Fruit fly (Drosophila melanogaster): Measurements from ENCODE around the gene Ugt303B1.

The Ugt303B1 gene

DNA sequence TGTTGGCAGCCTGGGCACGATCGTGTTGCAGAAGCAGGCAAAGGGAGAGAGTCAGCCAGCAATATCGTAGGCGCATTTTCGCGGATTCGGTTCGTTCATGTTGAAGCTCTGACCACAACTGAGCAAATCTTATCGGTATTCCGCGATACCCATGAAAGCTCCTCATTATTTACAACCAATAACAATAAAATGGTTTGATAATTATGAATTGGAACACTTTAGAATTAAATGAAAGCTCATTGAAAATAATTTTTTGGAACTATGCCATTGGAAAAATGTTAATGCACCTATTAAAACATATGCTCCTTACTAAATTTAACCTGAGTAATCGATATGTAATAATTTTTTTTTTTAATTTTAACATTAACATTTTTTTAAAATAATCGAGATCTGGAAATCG, at the start of gene Ugt303B1:
Gene Ugt303B1, minus strand, starts transcription at position 101 of the 400 bp plus-strand sequence.
- TF ChIP-seq CTCF (optimal IDR thresholded peaks at IDR 0.05) = no peak
- TF ChIP-seq CG8478 (optimal IDR thresholded peaks at IDR 0.05) = no peak

DNA sequence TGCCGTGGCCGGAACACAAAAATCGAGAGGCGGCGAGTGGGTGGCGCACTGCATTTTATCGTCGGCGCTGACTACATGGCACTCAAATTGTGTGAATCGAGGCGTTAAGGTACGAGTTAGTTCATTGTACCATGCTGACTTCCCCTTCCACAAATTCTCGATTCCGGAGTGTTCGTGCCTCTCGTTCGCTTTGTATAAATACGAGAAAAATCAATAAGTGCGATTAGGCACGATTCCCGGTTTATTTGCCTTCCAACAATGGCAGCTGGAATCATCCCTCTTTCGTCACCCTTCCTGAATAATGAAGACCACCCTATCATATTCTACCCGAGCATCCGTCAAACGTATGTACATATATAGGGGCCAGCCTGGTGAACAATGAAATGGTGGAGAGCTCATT, 40.1 kb upstream of the Ugt303B1 start:
- no peak for TF ChIP-seq CTCF (optimal IDR thresholded peaks at IDR 0.05)
- no peak for TF ChIP-seq CG8478 (optimal IDR thresholded peaks at IDR 0.05)

DNA sequence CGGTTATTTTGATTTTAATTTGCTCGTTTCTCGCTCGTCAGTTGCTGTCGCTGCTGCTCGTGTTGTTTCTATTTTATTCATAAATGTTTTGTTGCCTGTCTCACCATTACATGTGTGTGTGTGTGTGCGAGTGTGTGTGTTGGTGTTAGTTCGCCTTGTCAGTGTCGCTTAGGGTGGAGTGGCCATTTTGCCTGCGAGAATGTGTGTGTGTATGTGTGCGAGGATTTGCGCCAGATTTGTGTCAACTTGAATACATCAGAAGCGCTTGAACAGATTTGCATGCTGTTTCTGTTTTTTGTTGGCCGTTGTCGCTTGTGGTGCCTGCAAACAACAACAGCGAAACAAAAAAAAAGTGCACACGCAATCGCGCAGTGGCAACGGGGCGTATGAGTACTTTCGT, 32.7 kb upstream of the Ugt303B1 start:
- TF ChIP-seq CG8478 (optimal IDR thresholded peaks at IDR 0.05) (no peak), CTCF (optimal IDR thresholded peaks at IDR 0.05) (no peak)

DNA sequence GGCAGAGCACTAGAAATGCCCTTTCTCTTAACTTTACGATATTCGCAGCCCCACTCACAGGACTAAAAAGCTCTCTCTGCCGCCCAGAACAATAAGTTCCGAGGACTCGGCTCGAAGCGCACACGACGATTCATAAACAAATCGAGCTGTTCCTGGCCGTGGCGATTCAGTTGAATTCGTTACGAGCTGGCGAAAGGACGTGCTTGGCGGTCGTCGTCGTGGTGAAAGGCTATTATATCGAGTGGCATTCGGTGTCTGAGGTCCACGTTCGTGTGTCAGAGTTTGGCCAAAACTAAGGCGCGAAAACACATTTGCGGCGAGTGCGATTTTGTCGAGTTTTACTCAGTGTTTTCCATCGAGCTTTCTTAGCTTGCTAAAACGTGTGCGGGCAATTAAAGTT, 20.7 kb upstream of the Ugt303B1 start, which contains the start of gene beat-IV:
Gene beat-IV, plus strand, starts transcription at position 169 of the 400 bp plus-strand sequence.
- TF ChIP-seq CG8478 (optimal IDR thresholded peaks at IDR 0.05) (no peak), CTCF (optimal IDR thresholded peaks at IDR 0.05) (no peak)

DNA sequence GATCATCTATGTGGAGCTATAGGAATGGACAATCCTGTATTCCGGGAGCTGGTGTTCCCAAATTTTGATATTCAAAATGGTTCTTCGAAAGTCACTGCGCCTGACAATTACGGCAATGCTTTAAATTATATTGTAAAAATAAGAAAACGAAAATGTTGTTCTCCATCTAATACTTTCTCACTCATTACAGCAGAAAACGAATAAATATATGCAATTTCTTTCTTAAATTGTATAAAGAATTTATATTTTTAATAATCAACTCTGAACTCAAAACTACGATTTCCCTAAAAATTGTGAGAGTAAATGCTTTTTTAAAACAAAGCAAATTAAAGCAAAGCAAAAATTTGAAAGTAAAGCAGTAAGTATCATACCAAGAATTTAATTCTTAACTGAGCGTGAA, 20.3 kb upstream of the Ugt303B1 start, which contains the start of gene CG10164:
Gene CG10164, minus strand, starts transcription at position 101 of the 400 bp plus-strand sequence.
- TF ChIP-seq CG8478 (optimal IDR thresholded peaks at IDR 0.05) (no peak), CTCF (optimal IDR thresholded peaks at IDR 0.05) (no peak)

DNA sequence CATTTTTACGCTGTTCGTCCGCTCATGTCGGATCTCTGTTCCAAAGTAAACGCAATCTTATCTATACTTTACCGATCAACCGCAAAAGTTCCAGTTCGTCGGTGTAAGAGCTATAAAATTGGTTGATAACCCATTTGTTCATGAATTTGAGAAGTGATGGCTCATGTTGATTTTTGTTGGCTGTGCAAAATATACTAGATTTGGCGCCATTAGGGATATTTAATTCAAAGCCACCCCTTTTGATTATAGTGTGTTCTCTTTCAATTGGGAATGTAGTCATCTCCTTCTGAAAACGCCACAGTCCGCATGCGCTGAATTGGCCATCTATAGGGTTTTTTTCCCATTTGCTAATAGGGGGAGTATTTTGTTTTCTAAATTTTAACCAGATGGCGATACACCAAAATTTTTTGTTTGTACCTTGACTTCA, 2.2 kb upstream of the Ugt303B1 start, which contains the start of gene Ugt303B2:
Gene Ugt303B2, minus strand, starts transcription at position 190 of the 427 bp plus-strand sequence.
- no peak for TF ChIP-seq CG8478 (optimal IDR thresholded peaks at IDR 0.05)
- TF ChIP-seq CTCF (optimal IDR thresholded peaks at IDR 0.05) = peak; percentile 64 to 80

DNA sequence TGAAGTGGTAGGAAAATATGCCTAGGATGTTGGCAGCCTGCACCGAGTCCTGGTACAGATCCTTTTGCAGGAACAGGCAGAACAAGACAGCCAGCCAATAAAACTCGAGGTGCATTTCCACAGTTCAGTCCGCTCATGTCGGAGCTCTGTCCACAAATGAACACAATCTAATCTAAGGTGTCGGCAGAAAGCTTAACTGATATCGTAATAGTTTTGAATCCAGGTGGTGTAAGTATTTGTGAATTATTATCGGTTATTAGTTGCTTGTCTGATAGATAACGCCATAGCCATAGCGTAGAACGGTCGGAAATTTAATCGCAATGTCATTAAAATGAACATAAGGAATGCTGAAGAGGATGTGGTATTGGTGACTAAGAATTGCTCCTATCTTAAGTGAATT, 1.9 kb downstream of the Ugt303B1 start, which contains the start of gene Ugt303B3:
Gene Ugt303B3, minus strand, starts transcription at position 159 of the 400 bp plus-strand sequence.
- no peak for TF ChIP-seq CG8478 (optimal IDR thresholded peaks at IDR 0.05)
- TF ChIP-seq CTCF (optimal IDR thresholded peaks at IDR 0.05) = no peak

DNA sequence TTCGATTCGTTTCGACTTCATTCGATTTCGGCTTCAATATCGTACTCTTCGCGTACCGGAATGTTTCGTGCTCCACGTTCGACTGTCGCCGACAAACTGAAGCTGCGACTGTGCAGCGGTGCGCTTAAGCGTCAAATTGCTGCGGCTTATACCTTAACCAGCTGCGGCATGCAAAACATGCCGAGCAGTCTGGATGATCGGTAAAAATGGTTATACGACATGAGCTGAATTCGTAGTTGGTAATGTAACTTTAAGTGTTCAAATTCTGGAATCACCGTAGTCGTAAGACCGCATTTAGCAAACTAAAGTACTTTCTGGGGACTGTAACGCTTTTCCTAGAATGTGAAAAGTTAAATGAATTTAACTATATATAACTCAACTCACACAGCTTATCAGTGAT, 5.6 kb downstream of the Ugt303B1 start, which contains the start of gene CG10175:
Gene CG10175, minus strand, starts transcription at position 101 of the 400 bp plus-strand sequence.
- TF ChIP-seq CTCF (optimal IDR thresholded peaks at IDR 0.05) = no peak
- TF ChIP-seq CG8478 (optimal IDR thresholded peaks at IDR 0.05) = no peak

DNA sequence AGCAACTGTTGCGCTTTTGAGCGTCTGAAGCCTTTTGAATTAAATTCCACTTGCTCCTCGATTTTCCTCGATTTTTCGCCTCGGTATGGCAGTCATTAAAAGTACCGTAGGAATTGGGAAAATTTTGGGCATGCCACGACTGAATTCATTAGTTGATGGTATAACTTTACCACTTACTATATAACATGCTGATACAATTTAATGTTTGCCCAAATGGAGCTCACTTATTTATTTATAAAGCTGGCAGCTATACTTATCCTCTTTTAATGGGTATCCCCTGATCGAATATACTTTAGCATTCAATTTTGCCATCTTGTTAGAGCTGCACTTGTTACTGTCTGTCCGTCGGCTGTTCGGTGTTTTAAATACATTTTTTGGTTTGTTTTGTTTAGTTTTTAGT, 9.1 kb downstream of the Ugt303B1 start:
- no peak for TF ChIP-seq CG8478 (optimal IDR thresholded peaks at IDR 0.05)
- TF ChIP-seq CTCF (optimal IDR thresholded peaks at IDR 0.05) = no peak

DNA sequence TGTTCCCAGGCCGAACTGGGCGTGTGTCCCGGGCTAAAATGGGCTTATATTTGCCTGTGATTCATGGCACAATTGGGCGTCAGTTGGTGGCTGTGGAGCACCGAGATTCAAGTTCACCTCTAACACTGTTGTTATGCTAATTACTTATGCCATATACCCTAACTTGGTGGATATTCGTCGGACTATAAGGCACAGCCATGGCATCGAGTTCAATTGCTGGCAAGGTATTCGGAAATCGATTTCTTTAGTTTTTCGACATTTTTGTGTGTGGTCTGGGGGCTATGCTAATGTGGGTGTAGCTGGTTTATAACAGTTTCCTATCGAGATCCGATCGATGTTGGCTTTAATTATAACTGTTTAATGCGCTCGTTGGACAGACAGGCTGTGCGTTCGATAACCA, 10.4 kb downstream of the Ugt303B1 start:
- TF ChIP-seq CG8478 (optimal IDR thresholded peaks at IDR 0.05) (no peak), CTCF (optimal IDR thresholded peaks at IDR 0.05) (no peak)

DNA sequence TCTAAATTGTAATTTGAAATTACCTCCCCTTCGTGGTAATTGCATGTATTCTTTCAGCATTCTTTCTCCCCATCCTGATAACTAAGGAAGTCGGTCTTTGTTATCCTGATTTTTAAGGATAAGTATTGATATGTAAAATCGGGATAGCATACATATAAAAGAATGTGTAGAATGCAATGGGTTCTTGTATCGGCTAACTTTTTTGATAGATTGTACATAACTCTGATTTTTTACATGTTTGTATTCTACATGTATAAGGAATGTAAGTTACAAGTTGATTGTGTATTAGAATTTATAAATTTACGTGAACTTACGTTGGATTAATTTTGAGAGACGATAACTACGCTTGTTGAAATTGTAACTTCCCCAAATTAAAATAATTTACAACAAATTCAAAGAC, 14.2 kb downstream of the Ugt303B1 start:
- TF ChIP-seq CG8478 (optimal IDR thresholded peaks at IDR 0.05) = no peak
- TF ChIP-seq CTCF (optimal IDR thresholded peaks at IDR 0.05) = peak; percentile 44 to 55

DNA sequence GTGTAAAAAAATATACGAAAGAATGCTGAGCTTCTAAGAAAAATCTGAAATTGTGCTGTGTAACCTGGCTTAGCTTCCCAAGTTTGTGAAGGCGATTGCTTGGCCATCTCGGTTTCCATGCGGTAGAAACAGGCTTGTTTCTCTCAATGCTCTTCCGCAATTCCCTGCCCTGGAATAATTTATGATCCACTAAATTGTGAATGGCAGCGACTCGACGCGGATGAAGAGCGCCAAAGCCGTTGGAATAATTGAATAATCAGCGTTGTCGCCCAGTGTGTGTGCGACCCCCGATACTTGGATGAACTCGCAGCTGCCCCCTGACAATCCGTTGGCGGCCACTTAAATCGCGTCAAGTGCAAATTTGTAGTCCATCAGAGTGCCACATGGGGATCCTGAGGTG, 15.0 kb downstream of the Ugt303B1 start, which contains the start of gene CG10177:
Gene CG10177, minus strand, starts transcription at position 101 of the 400 bp plus-strand sequence.
- TF ChIP-seq CTCF (optimal IDR thresholded peaks at IDR 0.05) (no peak), CG8478 (optimal IDR thresholded peaks at IDR 0.05) (no peak)

DNA sequence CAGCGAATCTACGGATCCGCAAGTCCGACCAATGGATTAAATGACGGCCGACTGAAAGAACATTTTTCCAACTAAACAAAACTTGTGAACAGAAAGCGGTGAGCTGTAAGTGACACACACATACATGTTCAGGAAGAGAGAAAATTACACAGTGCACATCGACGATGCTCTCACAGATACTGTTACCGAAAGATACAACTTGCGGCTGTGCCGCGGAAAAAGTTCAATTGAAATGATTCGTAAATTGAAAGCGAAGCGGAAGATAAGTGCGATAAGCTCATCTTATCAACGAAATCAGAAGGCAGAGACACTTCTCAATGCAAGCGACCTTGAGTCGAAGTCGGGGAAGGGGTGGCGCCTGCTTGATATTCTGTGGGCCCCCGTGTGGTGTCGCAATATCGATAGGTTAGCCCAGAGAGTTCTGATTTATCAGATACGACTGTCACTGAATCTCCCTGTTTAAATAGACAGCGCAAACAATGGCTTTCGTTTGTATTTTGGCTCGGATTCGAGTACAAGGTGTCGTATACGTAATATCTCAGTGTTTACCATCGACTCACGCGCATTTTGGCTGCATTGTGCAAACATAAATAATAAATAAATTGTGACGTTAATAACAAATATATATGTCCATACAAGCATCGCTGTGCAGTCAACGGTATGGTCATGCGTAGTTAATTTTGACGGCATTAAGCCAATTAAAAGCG, 17.0 kb downstream of the Ugt303B1 start, which contains the start of gene Irk2:
Gene Irk2, minus strand, starts transcription at position 51 of the 707 bp plus-strand sequence.
- TF ChIP-seq CTCF (optimal IDR thresholded peaks at IDR 0.05) = no peak
- no peak for TF ChIP-seq CG8478 (optimal IDR thresholded peaks at IDR 0.05)

DNA sequence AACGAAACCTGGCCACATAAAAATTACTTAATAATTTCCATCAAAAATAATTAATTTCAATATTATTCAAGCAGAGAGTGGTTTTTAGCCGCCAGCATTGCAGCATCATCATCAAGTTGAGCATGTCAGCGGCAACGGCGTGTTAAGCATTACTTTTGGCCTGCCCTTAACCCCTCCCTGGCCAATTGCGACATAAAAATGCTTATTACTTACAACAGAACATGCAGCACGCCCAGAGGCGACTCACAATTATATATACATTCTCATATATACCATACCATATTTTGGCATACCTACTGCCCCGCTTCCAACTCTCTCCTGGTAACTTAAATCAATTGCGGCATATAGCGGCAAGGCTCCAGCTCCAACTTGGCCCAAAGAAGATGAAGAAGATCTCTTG, 25.2 kb downstream of the Ugt303B1 start:
- TF ChIP-seq CG8478 (optimal IDR thresholded peaks at IDR 0.05) (no peak), CTCF (optimal IDR thresholded peaks at IDR 0.05) (no peak)

DNA sequence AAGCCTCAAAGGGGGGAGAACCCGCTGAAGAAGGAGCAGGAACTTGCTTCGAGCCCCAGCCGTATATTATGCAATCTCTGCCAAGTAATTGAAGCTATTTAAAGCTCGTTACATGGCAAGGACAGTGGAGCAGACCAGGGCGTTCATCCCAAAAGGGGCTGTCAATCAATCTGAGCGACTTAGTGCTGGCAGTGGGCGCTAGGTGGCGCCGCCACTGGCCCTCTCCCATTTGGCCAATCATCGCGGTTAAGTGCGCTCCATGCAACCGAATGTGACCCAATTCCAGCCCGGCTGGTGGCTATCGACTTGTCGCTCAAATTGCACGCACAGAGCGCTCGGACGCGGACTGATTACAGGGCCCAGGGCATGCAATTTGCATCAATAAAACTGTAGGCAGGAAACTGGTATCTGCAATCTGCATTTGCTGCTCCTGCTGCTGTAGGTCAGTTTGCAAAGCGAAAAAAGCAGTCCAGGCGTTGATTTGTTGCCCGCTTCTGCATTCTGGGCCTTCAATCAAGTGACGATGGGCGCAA, 27.0 kb downstream of the Ugt303B1 start:
- TF ChIP-seq CG8478 (optimal IDR thresholded peaks at IDR 0.05) = no peak
- TF ChIP-seq CTCF (optimal IDR thresholded peaks at IDR 0.05) = peak; percentile 72 to 81

DNA sequence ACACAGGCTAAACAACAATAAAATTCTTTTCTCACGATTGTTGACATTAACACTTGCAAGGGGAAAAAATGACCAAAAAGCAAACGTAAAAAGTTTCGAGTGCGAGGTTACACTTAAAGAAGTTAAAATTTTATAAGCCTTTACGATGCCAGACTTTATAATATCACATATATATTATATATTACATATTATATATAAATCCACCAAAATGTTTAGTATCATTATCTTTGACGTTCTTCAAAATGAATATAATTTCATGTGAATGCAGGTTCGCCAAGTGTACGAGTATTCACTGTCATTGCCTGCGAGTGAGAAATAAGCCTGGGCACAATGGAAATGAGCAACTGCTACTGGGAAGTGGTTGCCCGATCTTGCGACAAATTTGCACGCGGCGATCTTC, 28.2 kb downstream of the Ugt303B1 start:
- TF ChIP-seq CG8478 (optimal IDR thresholded peaks at IDR 0.05) (no peak), CTCF (optimal IDR thresholded peaks at IDR 0.05) (no peak)
